Worm (Caenorhabditis elegans) whole organism, midembryonic: Measurements from ENCODE around the gene T02B11.3.

Source experiments
- klf-2 ChIP-seq: fragments of 200-800 bp; sonication (Bioruptor generic); conservative IDR thresholded peaks from 2 replicates; pipeline ENCODE4 v1.3.6; 2022; ENCODE audit warnings: missing genetic modification reagents, missing genetic modification characterization, missing compliant biosample characterization
- ref-1 ChIP-seq: fragments of 200-800 bp; sonication (Bioruptor generic); conservative IDR thresholded peaks from 2 replicates; pipeline ENCODE4 v1.3.6; 2022; ENCODE audit warnings: missing genetic modification reagents, missing genetic modification characterization, missing compliant biosample characterization
- tab-1 ChIP-seq: fragments of 200-800 bp; sonication (Bioruptor generic); IDR thresholded peaks from 2 replicates; pipeline ENCODE4 v1.3.6; 2022; ENCODE audit warnings: missing genetic modification characterization, missing compliant biosample characterization

DNA sequence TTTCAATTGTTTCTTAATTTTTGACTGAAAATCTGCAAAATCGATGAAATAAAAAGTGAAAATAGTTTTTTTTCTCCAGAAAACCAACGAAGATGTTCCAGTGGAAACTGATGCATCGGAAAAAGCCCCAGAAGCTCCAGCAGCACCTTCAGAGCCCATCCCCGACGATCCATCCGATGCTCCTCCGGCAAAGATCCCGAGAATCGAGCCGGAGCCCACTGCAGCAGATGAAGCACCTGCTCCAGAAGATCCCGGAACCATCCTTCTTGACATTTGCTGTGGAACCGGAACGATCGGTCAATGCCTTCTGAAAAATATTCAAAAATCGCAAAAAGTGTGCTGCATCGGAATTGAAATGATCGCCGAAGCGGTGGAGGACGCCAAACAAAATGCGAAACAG, 42.1 kb upstream of the T02B11.3 start:
- TF ChIP-seq ref-1 (GFP tag; lab: Robert Waterston, UW): no peak
- no peak for TF ChIP-seq klf-2
- TF ChIP-seq tab-1 (GFP tag; lab: Robert Waterston, UW): no peak
